Fruit fly (Drosophila melanogaster): ENCODE measurements around the gene CG15572.

DNA sequence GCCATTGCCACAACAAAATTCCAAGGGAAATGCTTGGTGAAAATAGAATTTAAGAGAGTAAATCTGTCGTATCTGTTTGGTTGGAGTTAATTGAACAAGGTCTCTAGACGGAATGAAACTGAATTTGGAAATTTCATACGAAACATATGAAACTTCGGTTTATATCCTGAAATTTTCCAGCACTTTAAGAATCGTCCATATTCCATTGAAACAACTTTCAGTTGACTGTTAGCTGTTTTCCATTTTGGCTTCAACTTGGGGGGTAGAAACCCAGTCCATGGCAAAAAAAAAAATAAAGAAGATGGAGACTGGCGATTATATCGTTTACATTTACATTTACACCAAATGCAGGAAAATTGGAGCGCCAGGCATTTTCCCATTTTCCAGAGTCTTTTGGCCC, 43.2 kb downstream of the CG15572 start, which contains the start of gene CG15579:
- TF ChIP-seq Vsx2 (GFP tag; optimal IDR thresholded peaks at IDR 0.05; ENCODE audit: partially characterized antibody) (no peak), usp (GFP tag; optimal IDR thresholded peaks at IDR 0.05) (no peak), woc (GFP tag; optimal IDR thresholded peaks at IDR 0.05) (no peak), sv (GFP tag; optimal IDR thresholded peaks at IDR 0.05) (no peak), br (GFP tag; optimal IDR thresholded peaks at IDR 0.05) (no peak), Dif (GFP tag; optimal IDR thresholded peaks at IDR 0.05; ENCODE audit: partially characterized antibody) (no peak), Myc (optimal IDR thresholded peaks at IDR 0.05) (no peak), sage (GFP tag; optimal IDR thresholded peaks at IDR 0.05) (no peak), jim (GFP tag; optimal IDR thresholded peaks at IDR 0.05) (no peak)

Data from whole organism, wandering third instar larva.